Worm (Caenorhabditis elegans) whole organism, L2 larva: ENCODE results near the gene C27B7.9.

Experiments used
- C34F6.9 ChIP-seq: fragments of 150-350 bp; optimal IDR thresholded peaks from 2 replicates; lab custom pipeline; 2014; ENCODE audit warnings: missing biosample characterization, missing genetic modification characterization
- F13H6.1 ChIP-seq: sonication (generic microtip); optimal IDR thresholded peaks from 2 replicates; lab custom pipeline; 2016; ENCODE audit warnings: missing genetic modification characterization, missing compliant biosample characterization
- R02D3.7 ChIP-seq: fragments of 150-350 bp; optimal IDR thresholded peaks from 2 replicates; lab custom pipeline; 2014; ENCODE audit warnings: missing biosample characterization, missing genetic modification characterization
- Y55F3AM.14 ChIP-seq: fragments of 200-800 bp; sonication (Bioruptor generic); optimal IDR thresholded peaks from 2 replicates; lab custom pipeline; 2018; ENCODE audit warnings: mild to moderate bottlenecking, missing genetic modification characterization, missing compliant biosample characterization
- ZK546.5 ChIP-seq: sonication (generic microtip); optimal IDR thresholded peaks from 2 replicates; lab custom pipeline; 2017; ENCODE audit warnings: missing biosample characterization, missing genetic modification characterization
- alr-1 ChIP-seq: fragments of 150-350 bp; optimal IDR thresholded peaks from 2 replicates; lab custom pipeline; 2014; ENCODE audit warnings: missing biosample characterization, missing genetic modification characterization
- aly-2 ChIP-seq: fragments of 150-350 bp; optimal IDR thresholded peaks from 2 replicates; lab custom pipeline; 2014; ENCODE audit warnings: missing biosample characterization, missing genetic modification characterization
- ama-1 ChIP-seq: fragments of 150-350 bp; optimal IDR thresholded peaks from 2 replicates; lab custom pipeline; 2018; ENCODE audit warnings: inconsistent platforms
- blmp-1 ChIP-seq: sonication (generic microtip); optimal IDR thresholded peaks from 2 replicates; lab custom pipeline; 2017; ENCODE audit warnings: missing genetic modification characterization, mild to moderate bottlenecking, missing compliant biosample characterization, antibody characterized with exemption, moderate library complexity; ENCODE audit not compliant: insufficient read depth
- ceh-16 ChIP-seq: fragments of 150-350 bp; optimal IDR thresholded peaks from 2 replicates; lab custom pipeline; 2014; ENCODE audit warnings: missing biosample characterization, missing genetic modification characterization
- ceh-82 ChIP-seq: fragments of 150-350 bp; optimal IDR thresholded peaks from 2 replicates; lab custom pipeline; 2014; ENCODE audit warnings: missing biosample characterization, missing genetic modification characterization
- crh-2 ChIP-seq: sonication (generic microtip); optimal IDR thresholded peaks from 2 replicates; lab custom pipeline; 2017; ENCODE audit warnings: missing biosample characterization, missing genetic modification characterization
- dmd-4 ChIP-seq: sonication (generic microtip); optimal IDR thresholded peaks from 2 replicates; lab custom pipeline; 2017; ENCODE audit warnings: missing biosample characterization, missing genetic modification characterization
- egl-27 ChIP-seq: sonication (generic microtip); optimal IDR thresholded peaks from 3 replicates; lab custom pipeline; 2017; ENCODE audit warnings: missing biosample characterization, missing genetic modification reagents, missing genetic modification characterization
- elt-1 ChIP-seq: fragments of 150-350 bp; optimal IDR thresholded peaks from 2 replicates; lab custom pipeline; 2014; ENCODE audit warnings: missing biosample characterization, missing genetic modification characterization
- elt-3 ChIP-seq: sonication (generic microtip); optimal IDR thresholded peaks from 2 replicates; lab custom pipeline; 2017; ENCODE audit warnings: missing biosample characterization, missing genetic modification characterization
- fos-1 ChIP-seq: fragments of 150-350 bp; optimal IDR thresholded peaks from 2 replicates; lab custom pipeline; 2014; ENCODE audit warnings: missing biosample characterization, missing genetic modification characterization
- gmeb-1 ChIP-seq: fragments of 150-350 bp; optimal IDR thresholded peaks from 2 replicates; lab custom pipeline; 2014; ENCODE audit warnings: missing biosample characterization, missing genetic modification characterization
- lin-11 ChIP-seq: fragments of 150-350 bp; sonication (generic microtip); optimal IDR thresholded peaks from 2 replicates; lab custom pipeline; 2014; ENCODE audit warnings: missing biosample characterization, missing genetic modification characterization, inconsistent platforms, mixed read lengths
- lin-13 ChIP-seq: fragments of 150-350 bp; optimal IDR thresholded peaks from 2 replicates; lab custom pipeline; 2014; ENCODE audit warnings: missing biosample characterization, missing genetic modification reagents, missing genetic modification characterization
- lin-39 ChIP-seq: fragments of 150-350 bp; optimal IDR thresholded peaks from 2 replicates; lab custom pipeline; 2014; ENCODE audit warnings: missing biosample characterization, missing genetic modification reagents, missing genetic modification characterization
- lsy-2 ChIP-seq, 2 experiments: fragments of 150-350 bp in 1 of 2; sonication (generic microtip) in 1 of 2; optimal IDR thresholded peaks; 2 replicates each; lab custom pipeline; 2014 to 2017; ENCODE audit warnings: missing biosample characterization in 2 of 2, missing genetic modification characterization in 2 of 2
- mab-5 ChIP-seq: fragments of 150-350 bp; optimal IDR thresholded peaks from 2 replicates; lab custom pipeline; 2014; ENCODE audit warnings: missing biosample characterization, missing genetic modification characterization
- mbf-1 ChIP-seq: sonication (generic microtip); optimal IDR thresholded peaks from 2 replicates; lab custom pipeline; 2017; ENCODE audit warnings: missing biosample characterization, missing genetic modification characterization
- mdl-1 ChIP-seq, 2 experiments: fragments of 150-350 bp in 1 of 2; sonication (generic microtip) in 1 of 2; optimal IDR thresholded peaks; 2 replicates each; lab custom pipeline; 2017; ENCODE audit warnings: missing biosample characterization in 2 of 2, missing genetic modification characterization in 2 of 2
- nhr-10 ChIP-seq: sonication (generic microtip); optimal IDR thresholded peaks from 2 replicates; lab custom pipeline; 2017; ENCODE audit warnings: missing biosample characterization, missing genetic modification characterization
- nhr-11 ChIP-seq: fragments of 150-350 bp; optimal IDR thresholded peaks from 2 replicates; lab custom pipeline; 2014; ENCODE audit warnings: missing biosample characterization, missing genetic modification characterization
- nhr-12 ChIP-seq: fragments of 150-350 bp; optimal IDR thresholded peaks from 2 replicates; lab custom pipeline; 2014; ENCODE audit warnings: missing biosample characterization, missing genetic modification characterization
- nhr-129 ChIP-seq: fragments of 150-350 bp; optimal IDR thresholded peaks from 2 replicates; lab custom pipeline; 2014; ENCODE audit warnings: missing biosample characterization, missing genetic modification characterization
- nhr-21 ChIP-seq: fragments of 150-350 bp; optimal IDR thresholded peaks from 2 replicates; lab custom pipeline; 2014; ENCODE audit warnings: missing biosample characterization, missing genetic modification characterization
- nhr-23 ChIP-seq: fragments of 150-350 bp; optimal IDR thresholded peaks from 2 replicates; lab custom pipeline; 2014; ENCODE audit warnings: missing biosample characterization, missing genetic modification reagents, missing genetic modification characterization
- nhr-237 ChIP-seq: fragments of 150-350 bp; optimal IDR thresholded peaks from 2 replicates; lab custom pipeline; 2014; ENCODE audit warnings: missing biosample characterization, missing genetic modification characterization
- nhr-25 ChIP-seq: fragments of 150-350 bp; sonication (generic microtip); optimal IDR thresholded peaks from 3 replicates; lab custom pipeline; 2014; ENCODE audit warnings: missing biosample characterization, missing genetic modification characterization
- nhr-6 ChIP-seq: fragments of 150-350 bp; optimal IDR thresholded peaks from 2 replicates; lab custom pipeline; 2014; ENCODE audit warnings: missing biosample characterization, missing genetic modification characterization
- nhr-77 ChIP-seq: fragments of 150-350 bp; optimal IDR thresholded peaks from 2 replicates; lab custom pipeline; 2014; ENCODE audit warnings: missing biosample characterization, missing genetic modification characterization
- peb-1 ChIP-seq: fragments of 150-350 bp; optimal IDR thresholded peaks from 2 replicates; lab custom pipeline; 2014; ENCODE audit warnings: missing biosample characterization, missing genetic modification characterization
- sem-4 ChIP-seq: fragments of 150-350 bp; optimal IDR thresholded peaks from 2 replicates; lab custom pipeline; 2014; ENCODE audit warnings: missing biosample characterization, missing genetic modification reagents, missing genetic modification characterization
- skn-1 ChIP-seq: sonication (generic microtip); optimal IDR thresholded peaks from 2 replicates; lab custom pipeline; 2017; ENCODE audit warnings: missing biosample characterization, missing genetic modification characterization
- sma-3 ChIP-seq: sonication (generic microtip); optimal IDR thresholded peaks from 2 replicates; lab custom pipeline; 2016; ENCODE audit warnings: missing genetic modification reagents, missing genetic modification characterization, missing compliant biosample characterization
- sma-9 ChIP-seq, 2 experiments: fragments of 150-350 bp in 1 of 2; sonication (generic microtip) in 1 of 2; optimal IDR thresholded peaks; 2 replicates each; lab custom pipeline; 2014 to 2016; ENCODE audit warnings: missing genetic modification characterization in 2 of 2, mild to moderate bottlenecking in 1 of 2, missing biosample characterization in 1 of 2, missing compliant biosample characterization in 1 of 2, missing genetic modification reagents in 1 of 2, moderate library complexity in 1 of 2
- snpc-4 ChIP-seq: fragments of 150-350 bp; optimal IDR thresholded peaks from 2 replicates; lab custom pipeline; 2014; ENCODE audit warnings: missing biosample characterization, missing genetic modification characterization
- unc-39 ChIP-seq: fragments of 150-350 bp; optimal IDR thresholded peaks from 2 replicates; lab custom pipeline; 2014; ENCODE audit warnings: missing biosample characterization, missing genetic modification characterization
- unc-55 ChIP-seq: fragments of 150-350 bp; sonication (generic microtip); optimal IDR thresholded peaks from 3 replicates; lab custom pipeline; 2014; ENCODE audit warnings: missing biosample characterization, missing genetic modification reagents, missing genetic modification characterization
- unc-62 ChIP-seq: fragments of 150-350 bp; optimal IDR thresholded peaks from 2 replicates; lab custom pipeline; 2014; ENCODE audit warnings: missing biosample characterization, missing genetic modification reagents, missing genetic modification characterization
- zag-1 ChIP-seq: fragments of 150-350 bp; optimal IDR thresholded peaks from 2 replicates; lab custom pipeline; 2014; ENCODE audit warnings: missing biosample characterization, missing genetic modification characterization
- ztf-1 ChIP-seq: fragments of 200-800 bp; sonication (Bioruptor generic); conservative IDR thresholded peaks from 2 replicates; pipeline ENCODE4 v1.3.6; 2022; ENCODE audit warnings: missing genetic modification characterization, missing compliant biosample characterization
- ztf-11 ChIP-seq: sonication (generic microtip); optimal IDR thresholded peaks from 2 replicates; lab custom pipeline; 2017; ENCODE audit warnings: missing biosample characterization, missing genetic modification characterization
- ztf-4 ChIP-seq: fragments of 150-350 bp; optimal IDR thresholded peaks from 2 replicates; lab custom pipeline; 2014; ENCODE audit warnings: missing biosample characterization, missing genetic modification characterization

C27B7.9 gene

DNA sequence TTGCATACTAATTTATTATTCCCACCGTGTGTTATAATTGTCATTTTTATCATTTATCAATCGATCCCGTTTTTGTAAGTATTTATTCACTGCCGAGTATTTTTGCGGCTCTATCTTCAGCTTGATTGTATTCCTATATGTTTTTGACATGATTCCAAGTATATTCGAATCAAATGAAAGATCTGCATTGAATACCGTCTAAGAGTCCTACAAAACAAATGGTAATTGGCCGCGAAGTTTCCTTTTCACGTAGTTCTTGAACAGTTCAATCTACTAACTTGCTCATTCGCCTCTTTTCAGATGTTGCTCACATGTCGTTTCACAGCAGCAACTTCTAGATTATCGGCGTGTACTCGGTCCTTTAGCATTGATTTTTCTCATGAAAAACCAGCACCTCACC lies 23.4 kb downstream of the C27B7.9 start, which contains the start of gene C27B7.2:
TSS of gene C27B7.2 (plus strand) at position 301 of the 400 bp plus-strand sequence.
- TF ChIP-seq aly-2 (tag; lab: Kevin White, UChicago) (no peak), nhr-6 (tag; lab: Kevin White, UChicago) (no peak), R02D3.7 (no peak), nhr-12 (no peak), alr-1 (tag; lab: Kevin White, UChicago) (no peak), nhr-21 (no peak), lin-13 (GFP tag; lab: Kevin White, UChicago) (no peak), blmp-1 (tag; lab: Kevin White, UChicago) (no peak), sma-9 (GFP tag; optimal IDR thresholded peaks at IDR 0.05; lab: Kevin White, UChicago) (no peak), sma-9 (tag; optimal IDR thresholded peaks at IDR 0.05; lab: Kevin White, UChicago) (no peak), gmeb-1 (tag; lab: Kevin White, UChicago) (no peak), unc-55 (GFP tag; lab: Kevin White, UChicago) (no peak)

DNA sequence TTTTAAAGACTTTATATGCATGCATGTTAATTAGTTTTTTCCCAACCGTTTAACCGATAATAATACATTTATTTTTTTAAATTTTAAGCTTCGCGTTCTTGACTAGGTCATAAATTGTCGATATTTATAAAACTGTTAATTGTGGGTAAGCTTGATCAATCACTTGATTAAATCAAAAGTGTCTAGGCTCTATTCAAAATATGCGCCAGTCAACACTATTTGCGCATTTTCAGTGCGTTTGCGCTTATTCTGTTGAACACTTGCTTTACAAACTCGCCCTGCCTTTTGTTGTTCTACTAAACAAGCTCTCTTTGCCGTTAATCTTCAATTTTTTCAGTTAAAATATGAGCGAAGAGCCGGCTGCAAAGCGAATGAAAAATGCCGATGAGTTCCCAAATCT lies 24.8 kb downstream of the C27B7.9 start, which contains the start of gene spr-2:
TSS of gene spr-2 (plus strand) at position 332 of the 400 bp plus-strand sequence.
- no peak for TF ChIP-seq nhr-77
- no peak for TF ChIP-seq nhr-23
- TF ChIP-seq blmp-1 (tag; lab: Kevin White, UChicago): no peak
- TF ChIP-seq nhr-10 (tag; lab: Kevin White, UChicago): peak; percentile 32
- no peak for TF ChIP-seq elt-1 (tag; lab: Kevin White, UChicago)
- no peak for TF ChIP-seq alr-1 (tag; lab: Kevin White, UChicago)
- TF ChIP-seq ztf-1: no peak
- TF ChIP-seq fos-1 (tag; lab: Kevin White, UChicago): peak; percentile 40
- no peak for TF ChIP-seq lin-39 (tag; lab: Kevin White, UChicago)
- no peak for TF ChIP-seq nhr-237 (tag; lab: Kevin White, UChicago)
- peak; percentile 89 for TF ChIP-seq gmeb-1 (tag; lab: Kevin White, UChicago)
- no peak for TF ChIP-seq unc-62
- peak; percentile 80 for TF ChIP-seq crh-2 (tag; lab: Kevin White, UChicago)
- TF ChIP-seq sma-9 (GFP tag; optimal IDR thresholded peaks at IDR 0.05; lab: Kevin White, UChicago): peak; percentile 75
- TF ChIP-seq sma-9 (tag; optimal IDR thresholded peaks at IDR 0.05; lab: Kevin White, UChicago): no peak
- no peak for TF ChIP-seq ceh-16 (tag; lab: Kevin White, UChicago)
- TF ChIP-seq C34F6.9: peak; percentile 91
- TF ChIP-seq R02D3.7: no peak
- TF ChIP-seq mbf-1: no peak
- no peak for TF ChIP-seq nhr-11 (tag; lab: Kevin White, UChicago)
- TF ChIP-seq ZK546.5: no peak
- no peak for TF ChIP-seq zag-1
- peak; percentile 67 for TF ChIP-seq F13H6.1
- peak; percentile 56 for TF ChIP-seq sem-4 (tag; lab: Kevin White, UChicago)
- no peak for TF ChIP-seq ztf-11 (tag; lab: Kevin White, UChicago)
- peak; percentile 72 for TF ChIP-seq lin-13 (GFP tag; lab: Kevin White, UChicago)
- TF ChIP-seq sma-3 (GFP tag; lab: Kevin White, UChicago): peak; percentile 70
- TF ChIP-seq Y55F3AM.14 (GFP tag; lab: Kevin White, UChicago): no peak
- no peak for TF ChIP-seq dmd-4 (tag; lab: Kevin White, UChicago)
- peak; percentile 71 for TF ChIP-seq nhr-25 (tag; lab: Kevin White, UChicago)
- TF ChIP-seq aly-2 (tag; lab: Kevin White, UChicago): no peak
- TF ChIP-seq unc-39: no peak
- TF ChIP-seq nhr-129 (tag; lab: Kevin White, UChicago): peak; percentile 72
- TF ChIP-seq mdl-1 (tag; optimal IDR thresholded peaks at IDR 0.05; lab: Kevin White, UChicago): no peak
- peak; percentile 90 for TF ChIP-seq unc-55 (GFP tag; lab: Kevin White, UChicago)
- peak; percentile 56 for TF ChIP-seq nhr-21
- peak; percentile 62 for TF ChIP-seq nhr-6 (tag; lab: Kevin White, UChicago)
- no peak for TF ChIP-seq egl-27 (tag; lab: Kevin White, UChicago)
- TF ChIP-seq peb-1 (tag; lab: Kevin White, UChicago): no peak
- peak; percentile 20 for TF ChIP-seq mab-5
- no peak for TF ChIP-seq ama-1 (lab: Kevin White, UChicago)
- no peak for TF ChIP-seq elt-3 (tag; lab: Kevin White, UChicago)
- peak; percentile 38 for TF ChIP-seq lin-11 (tag; lab: Kevin White, UChicago)
- no peak for TF ChIP-seq nhr-12
- peak; percentile 25 for TF ChIP-seq snpc-4 (tag; lab: Kevin White, UChicago)
- TF ChIP-seq skn-1 (tag; lab: Kevin White, UChicago): no peak
- peak; percentile 60 to 90 for TF ChIP-seq lsy-2 (tag; optimal IDR thresholded peaks at IDR 0.05; lab: Kevin White, UChicago)
- TF ChIP-seq ceh-82 (tag; lab: Kevin White, UChicago): no peak
- TF ChIP-seq ztf-4 (tag; lab: Kevin White, UChicago): peak; percentile 4
